Fruit fly (Drosophila melanogaster) whole organism, embryonic: ENCODE results near the gene fne.

Experiments
- B-H2 ChIP-seq: fragments of 200-800 bp; sonication (Bioruptor generic); optimal IDR thresholded peaks from 2 replicates; lab custom pipeline; 2018; ENCODE audit warnings: missing biosample characterization, mild to moderate bottlenecking, missing genetic modification characterization
- Bgb ChIP-seq: fragments of 200-800 bp; sonication (Bioruptor generic); IDR thresholded peaks from 2 replicates; pipeline ENCODE4 v1.3.6; 2022; ENCODE audit warnings: missing biosample characterization, missing genetic modification characterization; ENCODE audit not compliant: partially characterized antibody
- BtbVII ChIP-seq: fragments of 200-800 bp; sonication (Bioruptor generic); optimal IDR thresholded peaks from 3 replicates; lab custom pipeline; 2017; ENCODE audit warnings: missing biosample characterization, mild to moderate bottlenecking, missing genetic modification characterization
- Bteb2 ChIP-seq: fragments of 200-800 bp; sonication (Bioruptor generic); optimal IDR thresholded peaks from 2 replicates; lab custom pipeline; 2016; ENCODE audit warnings: missing biosample characterization, missing genetic modification characterization
- CG10543 ChIP-seq: fragments of 200-800 bp; sonication (Bioruptor generic); optimal IDR thresholded peaks from 3 replicates; lab custom pipeline; 2017; ENCODE audit warnings: missing biosample characterization, mild to moderate bottlenecking, missing genetic modification characterization, moderate library complexity
- CG11085 ChIP-seq: fragments of 200-800 bp; sonication (Bioruptor generic); IDR thresholded peaks from 2 replicates; pipeline ENCODE4 v1.3.6; 2022; ENCODE audit warnings: missing biosample characterization, missing genetic modification characterization
- CG11696 ChIP-seq: fragments of 200-800 bp; sonication (Bioruptor generic); IDR thresholded peaks from 2 replicates; pipeline ENCODE4 v1.3.6; 2022; ENCODE audit warnings: missing biosample characterization, missing genetic modification characterization
- CG12155 ChIP-seq: fragments of 200-800 bp; sonication (Bioruptor generic); optimal IDR thresholded peaks from 3 replicates; lab custom pipeline; 2016; ENCODE audit warnings: missing biosample characterization, missing genetic modification characterization
- CG13123 ChIP-seq: fragments of 200-800 bp; sonication (Bioruptor generic); optimal IDR thresholded peaks from 2 replicates; lab custom pipeline; 2016; ENCODE audit warnings: missing biosample characterization, missing genetic modification characterization
- CG13287 ChIP-seq: fragments of 200-800 bp; sonication (Bioruptor generic); IDR thresholded peaks from 2 replicates; pipeline ENCODE4 v1.3.6; 2022; ENCODE audit warnings: missing biosample characterization, missing genetic modification characterization; ENCODE audit not compliant: partially characterized antibody
- CG14860 ChIP-seq: fragments of 200-800 bp; sonication (Bioruptor generic); IDR thresholded peaks from 3 replicates; pipeline ENCODE4 v1.3.6; 2022; ENCODE audit warnings: missing biosample characterization, missing genetic modification characterization; ENCODE audit not compliant: partially characterized antibody
- CG15073 ChIP-seq: fragments of 200-800 bp; sonication (Bioruptor generic); optimal IDR thresholded peaks from 2 replicates; lab custom pipeline; 2016; ENCODE audit warnings: missing biosample characterization, missing genetic modification characterization
- CG1529 ChIP-seq: fragments of 200-800 bp; sonication (Bioruptor generic); optimal IDR thresholded peaks from 3 replicates; lab custom pipeline; 2018; ENCODE audit warnings: missing biosample characterization, missing genetic modification characterization
- CG1647 ChIP-seq: fragments of 200-800 bp; sonication (Bioruptor generic); optimal IDR thresholded peaks from 3 replicates; lab custom pipeline; 2016; ENCODE audit warnings: missing biosample characterization, missing genetic modification characterization
- CG18476 ChIP-seq: fragments of 200-800 bp; sonication (Bioruptor generic); optimal IDR thresholded peaks from 2 replicates; lab custom pipeline; 2016; ENCODE audit warnings: missing biosample characterization, mild to moderate bottlenecking, missing genetic modification characterization
- CG2889 ChIP-seq: fragments of 200-800 bp; sonication (Bioruptor generic); IDR thresholded peaks from 3 replicates; pipeline ENCODE4 v1.3.6; 2022; ENCODE audit warnings: missing biosample characterization, missing genetic modification characterization
- CG30020 ChIP-seq: fragments of 200-800 bp; optimal IDR thresholded peaks from 2 replicates; lab custom pipeline; 2019; ENCODE audit warnings: missing biosample characterization, mild to moderate bottlenecking, missing genetic modification characterization, moderate library complexity
- CG34422 ChIP-seq: fragments of 200-800 bp; sonication (Bioruptor generic); IDR thresholded peaks from 3 replicates; pipeline ENCODE4 v1.3.6; 2022; ENCODE audit warnings: missing biosample characterization, missing genetic modification characterization
- CG3995 ChIP-seq: fragments of 200-800 bp; sonication (Bioruptor generic); optimal IDR thresholded peaks from 3 replicates; lab custom pipeline; 2016; ENCODE audit warnings: missing biosample characterization, missing genetic modification characterization
- CG4617 ChIP-seq: fragments of 200-800 bp; sonication (Bioruptor generic); optimal IDR thresholded peaks from 3 replicates; lab custom pipeline; 2016; ENCODE audit warnings: missing biosample characterization, missing genetic modification characterization, borderline replicate concordance
- CG8478 ChIP-seq: fragments of >200 bp; optimal IDR thresholded peaks from 2 replicates; lab custom pipeline; 2018
- Elba2 ChIP-seq: fragments of 200-800 bp; sonication (Bioruptor generic); optimal IDR thresholded peaks from 3 replicates; lab custom pipeline; 2016; ENCODE audit warnings: missing biosample characterization, missing genetic modification characterization
- Gsc ChIP-seq: fragments of 200-800 bp; sonication (Bioruptor generic); IDR thresholded peaks from 2 replicates; pipeline ENCODE4 v1.3.6; 2022; ENCODE audit warnings: missing biosample characterization, missing genetic modification characterization
- Hey ChIP-seq: fragments of 200-800 bp; sonication (Bioruptor generic); optimal IDR thresholded peaks from 3 replicates; lab custom pipeline; 2018; ENCODE audit warnings: missing biosample characterization, mild to moderate bottlenecking, missing genetic modification characterization
- MESR4 ChIP-seq: fragments of 200-800 bp; sonication (Bioruptor generic); optimal IDR thresholded peaks from 2 replicates; lab custom pipeline; 2018; ENCODE audit warnings: missing biosample characterization, mild to moderate bottlenecking, missing genetic modification characterization, moderate library complexity
- Mad ChIP-seq: fragments of 200-800 bp; sonication (Bioruptor generic); optimal IDR thresholded peaks from 2 replicates; lab custom pipeline; 2016; ENCODE audit warnings: missing biosample characterization, missing genetic modification characterization
- Nf-YC ChIP-seq: fragments of 200-800 bp; optimal IDR thresholded peaks from 3 replicates; lab custom pipeline; 2019; ENCODE audit warnings: missing biosample characterization, mild to moderate bottlenecking, missing genetic modification characterization, moderate library complexity
- NfI ChIP-seq: fragments of 200-800 bp; sonication (Bioruptor generic); optimal IDR thresholded peaks from 3 replicates; lab custom pipeline; 2018; ENCODE audit warnings: missing biosample characterization, mild to moderate bottlenecking, missing genetic modification characterization, moderate library complexity
- Pdp1 ChIP-seq, 2 experiments: fragments of 200-800 bp; sonication (Bioruptor generic); optimal IDR thresholded peaks; 3 replicates each; lab custom pipeline; 2016; ENCODE audit warnings: missing biosample characterization in 2 of 2, missing genetic modification characterization in 2 of 2, mild to moderate bottlenecking in 1 of 2, moderate library complexity in 1 of 2
- Sry-β ChIP-seq: fragments of 200-800 bp; sonication (Bioruptor generic); optimal IDR thresholded peaks from 2 replicates; lab custom pipeline; 2018; ENCODE audit warnings: missing biosample characterization, mild to moderate bottlenecking, missing genetic modification characterization, moderate library complexity
- Tbp ChIP-seq: fragments of >200 bp; optimal IDR thresholded peaks from 2 replicates; lab custom pipeline; 2018; ENCODE audit warnings: missing biosample characterization, missing genetic modification characterization
- YL-1 ChIP-seq: fragments of 200-800 bp; sonication (Bioruptor generic); optimal IDR thresholded peaks from 3 replicates; lab custom pipeline; 2017; ENCODE audit warnings: missing biosample characterization, mild to moderate bottlenecking, missing genetic modification characterization
- bsh ChIP-seq, 2 experiments: fragments of 200-800 bp; sonication (Bioruptor generic); optimal IDR thresholded peaks; 2 replicates each; lab custom pipeline; 2017 to 2018; ENCODE audit warnings: mild to moderate bottlenecking in 2 of 2, missing biosample characterization in 2 of 2, missing genetic modification characterization in 2 of 2, moderate library complexity in 1 of 2
- crp ChIP-seq, 2 experiments: fragments of 200-800 bp; sonication (Bioruptor generic); optimal IDR thresholded peaks; 2 replicates in 1 of 2; 3 replicates in 1 of 2; lab custom pipeline; 2017; ENCODE audit warnings: missing biosample characterization in 2 of 2, missing genetic modification characterization in 2 of 2, mild to moderate bottlenecking in 1 of 2, moderate library complexity in 1 of 2
- dan ChIP-seq: fragments of 200-800 bp; sonication (Bioruptor generic); IDR thresholded peaks from 2 replicates; pipeline ENCODE4 v1.3.6; 2022; ENCODE audit warnings: missing biosample characterization, missing genetic modification characterization
- dmrt99B ChIP-seq: fragments of 200-800 bp; sonication (Bioruptor generic); optimal IDR thresholded peaks from 2 replicates; lab custom pipeline; 2018; ENCODE audit warnings: missing biosample characterization, mild to moderate bottlenecking, missing genetic modification characterization, moderate library complexity
- dysf ChIP-seq: fragments of 200-800 bp; sonication (Bioruptor generic); IDR thresholded peaks from 3 replicates; pipeline ENCODE4 v1.3.6; 2022; ENCODE audit warnings: missing biosample characterization, missing genetic modification characterization
- gcm ChIP-seq: fragments of 200-800 bp; sonication (Bioruptor generic); optimal IDR thresholded peaks from 2 replicates; lab custom pipeline; 2019; ENCODE audit warnings: missing biosample characterization, mild to moderate bottlenecking, missing genetic modification characterization, moderate library complexity
- gsb-n ChIP-seq: fragments of 200-800 bp; sonication (Bioruptor generic); optimal IDR thresholded peaks from 3 replicates; lab custom pipeline; 2018; ENCODE audit warnings: missing biosample characterization, mild to moderate bottlenecking, missing genetic modification characterization
- hb ChIP-seq: fragments of 200-800 bp; sonication (Bioruptor generic); IDR thresholded peaks from 3 replicates; pipeline ENCODE4 v1.3.6; 2022; ENCODE audit warnings: missing biosample characterization, missing genetic modification characterization; ENCODE audit not compliant: partially characterized antibody
- nau ChIP-seq: fragments of 200-800 bp; sonication (Bioruptor generic); optimal IDR thresholded peaks from 3 replicates; lab custom pipeline; 2017; ENCODE audit warnings: missing biosample characterization, mild to moderate bottlenecking, missing genetic modification characterization, missing genetic modification reagents
- nmo ChIP-seq: fragments of 200-800 bp; sonication (Bioruptor generic); optimal IDR thresholded peaks from 2 replicates; lab custom pipeline; 2018; ENCODE audit warnings: missing biosample characterization, mild to moderate bottlenecking, missing genetic modification characterization, moderate library complexity
- p53 ChIP-seq: fragments of 200-800 bp; sonication (Bioruptor generic); optimal IDR thresholded peaks from 2 replicates; lab custom pipeline; 2016; ENCODE audit warnings: missing biosample characterization, missing genetic modification characterization
- pb ChIP-seq: fragments of 200-800 bp; sonication (Bioruptor generic); optimal IDR thresholded peaks from 3 replicates; lab custom pipeline; 2016; ENCODE audit warnings: missing biosample characterization, missing genetic modification characterization
- pfk ChIP-seq: fragments of 200-800 bp; sonication (Bioruptor generic); optimal IDR thresholded peaks from 2 replicates; lab custom pipeline; 2018; ENCODE audit warnings: missing biosample characterization, mild to moderate bottlenecking, missing genetic modification characterization, moderate library complexity
- psq ChIP-seq: fragments of 200-800 bp; sonication (Bioruptor generic); optimal IDR thresholded peaks from 2 replicates; lab custom pipeline; 2017; ENCODE audit warnings: missing biosample characterization, missing genetic modification characterization
- sens-2 ChIP-seq: fragments of 200-800 bp; sonication (Bioruptor generic); IDR thresholded peaks from 2 replicates; pipeline ENCODE4 v1.3.6; 2022; ENCODE audit warnings: missing biosample characterization, missing genetic modification characterization
- slou ChIP-seq: fragments of 200-800 bp; sonication (Bioruptor generic); optimal IDR thresholded peaks from 3 replicates; lab custom pipeline; 2016; ENCODE audit warnings: missing biosample characterization, missing genetic modification characterization
- vnd ChIP-seq: fragments of 200-800 bp; sonication (Bioruptor generic); IDR thresholded peaks from 3 replicates; pipeline ENCODE4 v1.3.6; 2022; ENCODE audit warnings: missing biosample characterization, missing genetic modification characterization; ENCODE audit not compliant: partially characterized antibody
- wdn ChIP-seq: fragments of 200-800 bp; sonication (Bioruptor generic); IDR thresholded peaks from 2 replicates; pipeline ENCODE4 v1.3.6; 2022; ENCODE audit warnings: missing biosample characterization, missing genetic modification characterization
- zen2 ChIP-seq: fragments of 200-800 bp; sonication (Bioruptor generic); IDR thresholded peaks from 3 replicates; pipeline ENCODE4 v1.3.6; 2022; ENCODE audit warnings: missing biosample characterization, missing genetic modification characterization; ENCODE audit not compliant: partially characterized antibody

Gene fne

dm6 chrX:12906914-12907313 lies 10.4 kb upstream of the fne start, which contains the start of gene mRpL49 (continued):
- TF ChIP-seq bsh (GFP tag; optimal IDR thresholded peaks at IDR 0.05; lab: Kevin White, UChicago) (no peak), p53 (GFP tag; lab: Kevin White, UChicago) (no peak), zen2 (GFP tag; lab: Robert Waterston, UW) (no peak), slou (GFP tag; lab: Kevin White, UChicago) (no peak), CG11696 (no peak), wdn (GFP tag; lab: Robert Waterston, UW) (no peak), hb (GFP tag; lab: Robert Waterston, UW) (no peak), sens-2 (GFP tag; lab: Robert Waterston, UW) (no peak), CG1647 (GFP tag; lab: Kevin White, UChicago) (no peak), vnd (GFP tag; lab: Robert Waterston, UW) (0 out of 3 replicates have a peak, but pooled peaks have one; percentile 28), YL-1 (GFP tag; lab: Kevin White, UChicago) (no peak), dan (GFP tag; lab: Robert Waterston, UW) (no peak), dysf (no peak), CG2889 (GFP tag; lab: Robert Waterston, UW) (no peak), gcm (GFP tag; lab: Kevin White, UChicago) (no peak), Pdp1 (GFP tag; optimal IDR thresholded peaks at IDR 0.05; lab: Kevin White, UChicago) (peak in 1 of 2 experiments; percentile 63), pfk (GFP tag; lab: Kevin White, UChicago) (no peak), CG4617 (GFP tag; lab: Kevin White, UChicago) (no peak), pb (GFP tag; lab: Kevin White, UChicago) (no peak), Mad (GFP tag; lab: Kevin White, UChicago) (no peak), CG3995 (GFP tag; lab: Kevin White, UChicago) (no peak), MESR4 (peak; percentile 41), CG30020 (tag; lab: Kevin White, UChicago) (peak; percentile 16), CG13123 (GFP tag; lab: Kevin White, UChicago) (no peak), Sry-β (GFP tag; lab: Kevin White, UChicago) (peak; percentile 84), Bgb (peak; percentile 47; the same call in 1 of the 2 replicates), CG13287 (GFP tag; lab: Robert Waterston, UW) (peak; percentile 50), B-H2 (GFP tag; lab: Kevin White, UChicago) (no peak), dmrt99B (tag; lab: Kevin White, UChicago) (no peak), gsb-n (tag; lab: Kevin White, UChicago) (no peak), CG15073 (GFP tag; lab: Kevin White, UChicago) (no peak), nmo (GFP tag; lab: Kevin White, UChicago) (no peak), CG14860 (GFP tag; lab: Robert Waterston, UW) (peak; percentile 47; the same call in 1 of the 3 replicates), Elba2 (GFP tag; lab: Kevin White, UChicago) (no peak), CG12155 (no peak), CG18476 (GFP tag; lab: Kevin White, UChicago) (no peak), NfI (no peak), Hey (no peak), CG34422 (GFP tag; lab: Robert Waterston, UW) (no peak), CG10543 (GFP tag; lab: Kevin White, UChicago) (no peak), Nf-YC (tag; lab: Kevin White, UChicago) (no peak), crp (GFP tag; optimal IDR thresholded peaks at IDR 0.05; lab: Kevin White, UChicago) (peak in 1 of 2 experiments; percentile 53), CG1529 (no peak), CG8478 (lab: Kevin White, UChicago) (no peak), Bteb2 (no peak), BtbVII (GFP tag; lab: Kevin White, UChicago) (no peak), nau (no peak), psq (GFP tag; lab: Kevin White, UChicago) (no peak), CG11085 (GFP tag; lab: Robert Waterston, UW) (no peak), Tbp (no peak), Gsc (GFP tag; lab: Robert Waterston, UW) (no peak)
